Worm (Caenorhabditis elegans): Measurements from ENCODE around the gene pes-1.

DNA sequence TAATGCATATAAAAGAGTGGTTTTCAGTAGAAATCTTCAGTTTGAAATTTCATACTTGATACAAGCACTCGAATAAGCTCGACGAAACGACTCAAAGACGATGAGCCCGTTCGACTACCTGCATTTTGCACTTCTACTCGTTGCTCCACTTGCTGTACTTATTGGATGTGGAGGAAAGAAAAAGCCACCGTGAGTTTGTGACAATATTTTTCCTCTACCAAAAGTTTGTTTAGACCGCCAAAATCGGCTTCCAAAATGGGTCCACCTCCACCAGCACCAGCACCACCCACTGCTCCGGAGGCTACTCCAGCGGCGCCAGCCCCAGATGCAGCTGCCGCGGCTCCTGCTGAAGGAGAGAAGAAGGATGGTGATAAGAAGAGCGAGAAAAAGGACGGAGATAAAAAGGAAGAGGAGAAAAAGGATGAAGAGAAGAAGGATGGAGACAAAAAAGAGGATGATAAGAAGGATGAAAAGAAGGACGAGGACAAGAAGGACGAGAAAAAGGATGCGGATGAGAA lies 25.3 kb upstream of the pes-1 start, which contains the start of gene E03H12.5:
- TF ChIP-seq ztf-29 (GFP tag; IDR thresholded peaks at IDR 0.05): no peak
- no peak for TF ChIP-seq klf-2 (GFP tag; conservative IDR thresholded peaks at IDR 0.05)
- TF ChIP-seq cog-1 (tag; optimal IDR thresholded peaks at IDR 0.05): no peak
- TF ChIP-seq tab-1 (GFP tag; IDR thresholded peaks at IDR 0.05): no peak
- TF ChIP-seq flt-1 (GFP tag; IDR thresholded peaks at IDR 0.05): no peak
- no peak for TF ChIP-seq T22C8.4 (GFP tag; IDR thresholded peaks at IDR 0.05)
- no peak for TF ChIP-seq med-1 (GFP tag; optimal IDR thresholded peaks at IDR 0.05; ENCODE audit: insufficient read depth)

Measured in whole organism, midembryonic.